Fruit fly (Drosophila melanogaster) whole organism: ENCODE data around the gene Ir7g.

Source experiments
- CG8478 ChIP-seq: fragments of >200 bp; optimal IDR thresholded peaks from 2 replicates; lab custom pipeline; 2018; ENCODE audit warnings: inconsistent platforms
- EcR ChIP-seq, 2 experiments: fragments of >200 bp; optimal IDR thresholded peaks; 2 replicates each; lab custom pipeline; 2017; ENCODE audit warnings: missing biosample characterization in 2 of 2, missing genetic modification characterization in 2 of 2, missing genetic modification reagents in 2 of 2
- pan ChIP-seq: fragments of >200 bp; optimal IDR thresholded peaks from 2 replicates; lab custom pipeline; 2017
- psq ChIP-seq: fragments of >200 bp; optimal IDR thresholded peaks from 2 replicates; lab custom pipeline; 2017
- usp ChIP-seq: fragments of >200 bp; optimal IDR thresholded peaks from 2 replicates; lab custom pipeline; 2017; ENCODE audit warnings: missing biosample characterization, missing genetic modification characterization, mixed read lengths

DNA sequence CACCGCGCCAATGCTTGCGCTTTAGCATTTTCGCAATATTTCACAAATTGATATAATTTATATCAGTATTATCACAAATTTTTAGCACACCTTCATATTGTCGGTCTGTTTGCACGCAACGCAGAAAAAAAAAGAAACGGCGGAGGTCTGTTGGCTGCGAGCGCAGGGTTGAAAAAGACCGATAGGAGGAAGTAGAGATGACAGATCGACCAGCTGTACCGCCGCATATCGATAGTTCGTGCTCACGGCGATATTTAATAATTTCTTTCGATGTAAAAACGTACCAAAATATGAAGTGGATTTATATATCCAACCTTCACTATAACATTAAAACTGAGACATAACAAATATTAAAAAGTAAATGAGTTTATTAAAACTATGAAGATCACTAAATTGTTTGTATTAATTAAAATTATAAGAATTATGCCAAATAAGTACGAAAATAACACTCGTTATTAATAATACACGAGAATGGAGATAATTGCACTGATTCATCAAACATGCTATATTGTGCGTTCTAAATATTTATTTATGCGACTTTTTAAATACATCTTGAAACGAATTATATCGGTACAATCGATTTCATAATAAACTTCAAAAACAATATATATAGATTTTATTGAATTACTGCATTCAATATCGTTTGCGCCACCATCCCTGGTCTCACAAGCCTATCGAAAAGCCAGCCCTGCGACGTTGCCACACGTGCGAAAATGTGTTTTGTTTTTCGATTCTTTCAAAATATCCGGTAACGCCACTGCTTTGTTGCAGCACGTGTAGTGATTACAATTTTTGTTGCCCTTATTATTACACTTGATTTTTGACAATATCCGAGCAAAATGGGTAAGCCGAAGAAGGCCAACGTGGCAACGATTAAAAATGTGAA lies 16.9 kb downstream of the Ir7g start, which contains the start of the genes RpS6 and bys:
- TF ChIP-seq EcR (GFP tag; optimal IDR thresholded peaks at IDR 0.05; lab: Kevin White, UChicago), result no peak
- no peak for TF ChIP-seq CG8478 (lab: Kevin White, UChicago)
- no peak for TF ChIP-seq pan (lab: Kevin White, UChicago)
- no peak for TF ChIP-seq psq (lab: Kevin White, UChicago)
- TF ChIP-seq usp (GFP tag; lab: Kevin White, UChicago), result no peak
